Worm (Caenorhabditis elegans): ENCODE data around the gene Y54G2A.38.
"Not testable (repeated sequence)": the region's sequence is repeated elsewhere in the genome, so short reads cannot be mapped to it uniquely, and the experiment has no call there.

Gene Y54G2A.38

DNA sequence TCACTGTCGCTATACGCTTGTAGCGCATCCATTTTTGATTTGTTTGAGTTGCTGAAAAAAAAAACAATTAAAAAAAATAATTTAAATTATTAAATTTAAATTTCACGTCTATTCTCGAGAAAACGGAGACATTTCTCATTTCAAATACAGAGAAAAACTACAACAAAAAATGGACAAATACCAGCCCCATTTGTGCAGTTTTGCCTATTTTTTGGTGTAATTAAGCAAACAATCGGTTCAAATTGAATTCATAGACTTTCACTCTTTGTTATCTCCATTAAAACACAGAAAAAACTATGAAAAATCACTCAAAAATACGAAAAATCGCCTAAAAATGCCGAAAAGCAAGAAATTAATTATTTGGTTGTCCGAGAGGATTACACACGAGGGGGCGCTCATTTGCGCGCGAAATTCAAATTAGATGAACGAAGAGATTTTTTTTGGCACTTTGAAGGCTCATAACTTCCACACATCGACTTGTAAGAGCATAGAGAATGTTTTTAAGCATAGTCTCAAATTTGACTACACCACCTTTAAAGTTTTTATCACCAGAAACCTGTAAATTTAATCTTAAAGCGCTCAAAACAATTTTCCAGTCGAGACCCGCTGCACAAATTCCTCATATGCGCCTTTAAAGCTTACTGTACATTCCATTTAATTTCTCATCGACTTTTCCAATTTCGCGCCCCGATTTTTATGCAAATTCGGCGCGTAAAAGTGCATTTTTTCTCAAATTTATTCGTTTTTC, 23.7 kb downstream of the Y54G2A.38 start, which contains the start of gene Y54G2A.12 (continued):
- TF ChIP-seq unc-62 (GFP tag; optimal IDR thresholded peaks at IDR 0.05), result no peak
- TF ChIP-seq pbrm-1 (GFP tag; IDR thresholded peaks at IDR 0.05), result 0 out of 2 replicates have a peak, but pooled peaks have one; percentile 27
- peak; percentile 69 for TF ChIP-seq dpl-1 (GFP tag; optimal IDR thresholded peaks at IDR 0.05)
- TF ChIP-seq mel-28 (tag; optimal IDR thresholded peaks at IDR 0.05; ENCODE audit: borderline replicate concordance), result no peak
- peak; percentile 93 for TF ChIP-seq F33H1.4 (GFP tag; IDR thresholded peaks at IDR 0.05)
- TF ChIP-seq Y53F4B.3 (GFP tag; IDR thresholded peaks at IDR 0.05), result no peak
- TF ChIP-seq ama-1 (optimal IDR thresholded peaks at IDR 0.05), result no peak
- no peak for TF ChIP-seq ama-1 (GFP tag; optimal IDR thresholded peaks at IDR 0.05)
- TF ChIP-seq unc-130 (GFP tag; optimal IDR thresholded peaks at IDR 0.05), result peak; percentile 12
- TF ChIP-seq akir-1 (GFP tag; optimal IDR thresholded peaks at IDR 0.05), result no peak
- no peak for TF ChIP-seq ccch-3 (GFP tag; optimal IDR thresholded peaks at IDR 0.05)
- TF ChIP-seq K12H6.12 (tag; optimal IDR thresholded peaks at IDR 0.05), result no peak
- no peak for TF ChIP-seq K11D2.4 (GFP tag; IDR thresholded peaks at IDR 0.05)
- no peak for TF ChIP-seq zim-3 (tag; optimal IDR thresholded peaks at IDR 0.05)
- TF ChIP-seq F55B11.4 (tag; optimal IDR thresholded peaks at IDR 0.05; ENCODE audit: borderline replicate concordance, insufficient read depth), result no peak
- peak; percentile 76 for TF ChIP-seq B0336.3 (GFP tag; IDR thresholded peaks at IDR 0.05)

DNA sequence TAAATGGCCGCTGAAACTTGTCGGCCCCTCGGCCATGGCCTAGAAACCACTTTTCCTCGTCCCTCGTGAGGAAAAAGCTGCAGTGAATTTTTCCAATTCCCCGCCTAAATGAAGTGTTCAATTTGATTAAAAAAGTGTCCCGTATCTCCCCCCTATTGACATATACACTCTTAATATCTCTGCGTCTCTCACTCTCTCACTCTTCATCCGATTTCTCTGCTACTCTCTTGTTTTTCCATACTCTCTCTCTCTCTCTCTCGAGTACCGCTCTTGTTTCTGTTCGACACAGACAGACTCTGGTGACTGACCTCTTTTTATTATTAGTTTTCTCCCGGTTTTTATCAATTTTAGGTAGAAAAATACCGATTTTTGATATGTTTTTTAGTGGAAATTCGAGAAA, 25.8 kb downstream of the Y54G2A.38 start:
- TF ChIP-seq cebp-1 (GFP tag; IDR thresholded peaks at IDR 0.05) (no peak), cebp-1 (tag; optimal IDR thresholded peaks at IDR 0.05) (peak; percentile 18), bed-1 (GFP tag; IDR thresholded peaks at IDR 0.05) (no peak), lin-40 (tag; optimal IDR thresholded peaks at IDR 0.05) (peak; percentile 10), nhr-80 (tag; optimal IDR thresholded peaks at IDR 0.05) (peak; percentile 12), hmg-1.2 (GFP tag; IDR thresholded peaks at IDR 0.05) (peak; percentile 88)

DNA sequence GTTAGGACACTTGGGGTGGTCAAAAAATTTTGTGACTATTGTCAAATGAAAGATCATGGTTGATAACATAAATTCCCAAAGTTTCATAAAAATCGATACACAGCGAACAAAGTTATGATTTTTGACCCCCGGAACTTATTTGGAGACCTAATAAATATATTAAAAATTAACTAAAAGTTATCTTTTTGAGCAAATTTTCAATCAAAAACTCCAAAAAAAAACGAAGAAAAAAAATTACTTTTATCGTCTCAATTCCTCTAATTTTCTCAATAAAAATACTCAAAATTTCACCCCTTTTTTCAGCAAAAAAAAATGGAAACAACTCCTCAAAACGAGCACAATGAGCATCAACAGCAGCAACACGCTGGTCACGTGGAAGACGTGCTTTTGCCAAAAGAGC, 29.1 kb downstream of the Y54G2A.38 start, which contains the start of gene atln-1:
atln-1 (plus strand) TSS at position 301 of the 400 bp plus-strand sequence.
- TF ChIP-seq rpc-1 (optimal IDR thresholded peaks at IDR 0.05); rpc-1 (tag; optimal IDR thresholded peaks at IDR 0.05); bed-2 (GFP tag; IDR thresholded peaks at IDR 0.05); rec-8 (tag; optimal IDR thresholded peaks at IDR 0.05): not testable (repeated sequence)

DNA sequence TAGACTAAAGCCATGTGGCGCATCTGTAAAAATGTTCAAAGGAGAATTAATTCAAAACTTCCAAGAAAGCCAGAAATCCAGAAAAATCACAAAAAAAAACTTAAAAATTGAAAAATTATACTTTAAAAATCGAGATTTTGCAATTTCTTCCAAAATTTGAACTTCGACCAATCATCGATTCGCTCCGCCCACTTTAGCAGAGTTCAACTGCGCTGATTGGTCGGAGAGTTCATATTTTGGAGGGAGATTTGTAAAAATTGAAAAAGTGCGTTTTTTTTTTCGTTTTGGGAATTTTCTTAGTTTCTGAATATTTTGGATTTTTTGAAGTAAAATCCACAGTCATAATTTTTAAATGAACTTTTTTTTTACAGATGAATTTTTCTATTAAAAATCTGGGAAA, 34.7 kb downstream of the Y54G2A.38 start:
- TF ChIP-seq dpff-1 (tag; optimal IDR thresholded peaks at IDR 0.05) (no peak), snpc-1.1 (tag; optimal IDR thresholded peaks at IDR 0.05; ENCODE audit: insufficient read depth) (no peak), somi-1 (GFP tag; optimal IDR thresholded peaks at IDR 0.05) (no peak), hrde-1 (tag; optimal IDR thresholded peaks at IDR 0.05; ENCODE audit: borderline replicate concordance) (no peak), fkh-3 (tag; optimal IDR thresholded peaks at IDR 0.05) (no peak), hlh-26 (GFP tag; conservative IDR thresholded peaks at IDR 0.05) (no peak), B0336.3 (GFP tag; IDR thresholded peaks at IDR 0.05) (no peak), rec-8 (tag; optimal IDR thresholded peaks at IDR 0.05) (no peak), pbrm-1 (GFP tag; IDR thresholded peaks at IDR 0.05) (no peak), F55B11.4 (tag; optimal IDR thresholded peaks at IDR 0.05; ENCODE audit: borderline replicate concordance, insufficient read depth) (no peak), bed-1 (GFP tag; IDR thresholded peaks at IDR 0.05) (no peak), efl-1 (GFP tag; optimal IDR thresholded peaks at IDR 0.05) (no peak), egrh-3 (GFP tag; IDR thresholded peaks at IDR 0.05) (no peak), ztf-6 (GFP tag; IDR thresholded peaks at IDR 0.05) (no peak), unc-62 (GFP tag; optimal IDR thresholded peaks at IDR 0.05) (no peak), madf-10 (tag; optimal IDR thresholded peaks at IDR 0.05) (no peak), F10E7.11 (tag; optimal IDR thresholded peaks at IDR 0.05) (no peak), ztf-25 (GFP tag; IDR thresholded peaks at IDR 0.05) (no peak), tbx-9 (tag; optimal IDR thresholded peaks at IDR 0.05; ENCODE audit: borderline replicate concordance) (no peak)
